Worm (Caenorhabditis elegans) whole organism, young adult: ENCODE results near the gene gly-6.

Source experiments
- B0261.1 ChIP-seq: sonication (generic microtip); optimal IDR thresholded peaks from 2 replicates; lab custom pipeline; 2016; ENCODE audit warnings: mild to moderate bottlenecking, missing genetic modification characterization, moderate library complexity, missing compliant biosample characterization
- B0336.3 ChIP-seq: fragments of 200-800 bp; sonication (Bioruptor generic); IDR thresholded peaks from 2 replicates; pipeline ENCODE4 v1.3.6; 2022; ENCODE audit warnings: missing genetic modification characterization, missing compliant biosample characterization
- C06A6.2 ChIP-seq: fragments of 200-800 bp; sonication (Bioruptor generic); conservative IDR thresholded peaks from 2 replicates; pipeline ENCODE4 v1.3.6; 2022; ENCODE audit warnings: missing genetic modification characterization, missing compliant biosample characterization
- D2030.7 ChIP-seq: fragments of 200-800 bp; sonication (Bioruptor generic); IDR thresholded peaks from 2 replicates; pipeline ENCODE4 v1.3.6; 2022; ENCODE audit warnings: missing genetic modification reagents, missing genetic modification characterization, missing compliant biosample characterization
- F10E7.11 ChIP-seq: sonication (generic microtip); optimal IDR thresholded peaks from 2 replicates; lab custom pipeline; 2017; ENCODE audit warnings: mild to moderate bottlenecking, missing genetic modification characterization, moderate library complexity, missing compliant biosample characterization
- F22D6.2 ChIP-seq: sonication (generic microtip); optimal IDR thresholded peaks from 2 replicates; lab custom pipeline; 2016; ENCODE audit warnings: mild to moderate bottlenecking, missing genetic modification characterization, missing compliant biosample characterization
- F57A8.1 ChIP-seq: fragments of 200-800 bp; sonication (Bioruptor generic); optimal IDR thresholded peaks from 2 replicates; lab custom pipeline; 2018; ENCODE audit warnings: mild to moderate bottlenecking, missing genetic modification characterization, moderate library complexity, missing compliant biosample characterization
- F57C9.4 ChIP-seq: sonication (generic microtip); optimal IDR thresholded peaks from 2 replicates; lab custom pipeline; 2017; ENCODE audit warnings: mild to moderate bottlenecking, missing genetic modification characterization, missing compliant biosample characterization
- K11D2.4 ChIP-seq: fragments of 200-800 bp; sonication (Bioruptor generic); IDR thresholded peaks from 2 replicates; pipeline ENCODE4 v1.3.6; 2022; ENCODE audit warnings: missing genetic modification reagents, missing genetic modification characterization, missing compliant biosample characterization
- T07F8.4 ChIP-seq: sonication (generic microtip); optimal IDR thresholded peaks from 2 replicates; lab custom pipeline; 2016; ENCODE audit warnings: mild to moderate bottlenecking, missing genetic modification characterization, moderate library complexity, missing compliant biosample characterization
- Y53F4B.3 ChIP-seq: fragments of 200-800 bp; sonication (Bioruptor generic); IDR thresholded peaks from 2 replicates; pipeline ENCODE4 v1.3.6; 2022; ENCODE audit warnings: missing genetic modification reagents, missing genetic modification characterization, missing compliant biosample characterization
- Y67H2A.10 ChIP-seq: fragments of 200-800 bp; sonication (Bioruptor generic); conservative IDR thresholded peaks from 2 replicates; pipeline ENCODE4 v1.3.6; 2022; ENCODE audit warnings: missing genetic modification reagents, missing genetic modification characterization, missing compliant biosample characterization
- ZK185.1 ChIP-seq: sonication (generic microtip); optimal IDR thresholded peaks from 2 replicates; lab custom pipeline; 2016; ENCODE audit warnings: mild to moderate bottlenecking, missing genetic modification characterization, missing compliant biosample characterization; ENCODE audit not compliant: poor library complexity, severe bottlenecking
- ama-1 ChIP-seq, 3 experiments: fragments of 150-350 bp in 1 of 3; sonication (generic microtip) in 2 of 3; optimal IDR thresholded peaks; 2 replicates each; lab custom pipeline; 2014 to 2018; ENCODE audit warnings: missing biosample characterization in 2 of 3, missing genetic modification characterization in 2 of 3, missing genetic modification reagents in 2 of 3
- aptf-2 ChIP-seq: fragments of 200-800 bp; sonication (Bioruptor generic); conservative IDR thresholded peaks from 2 replicates; pipeline ENCODE4 v1.3.6; 2022; ENCODE audit warnings: missing genetic modification reagents, missing genetic modification characterization, missing compliant biosample characterization
- atf-7 ChIP-seq: sonication (generic microtip); optimal IDR thresholded peaks from 2 replicates; lab custom pipeline; 2017; ENCODE audit warnings: mild to moderate bottlenecking, missing genetic modification characterization, missing compliant biosample characterization
- ceh-40 ChIP-seq: fragments of 200-800 bp; sonication (Bioruptor generic); IDR thresholded peaks from 2 replicates; pipeline ENCODE4 v1.3.6; 2022; ENCODE audit warnings: missing genetic modification characterization, missing compliant biosample characterization
- efl-1 ChIP-seq: fragments of 150-350 bp; optimal IDR thresholded peaks from 2 replicates; lab custom pipeline; 2014; ENCODE audit warnings: missing biosample characterization, missing genetic modification reagents, missing genetic modification characterization
- egl-44 ChIP-seq: fragments of 200-800 bp; sonication (Bioruptor generic); IDR thresholded peaks from 2 replicates; pipeline ENCODE4 v1.3.6; 2022; ENCODE audit warnings: missing genetic modification reagents, missing genetic modification characterization, missing compliant biosample characterization
- egrh-3 ChIP-seq: fragments of 200-800 bp; sonication (Bioruptor generic); IDR thresholded peaks from 2 replicates; pipeline ENCODE4 v1.3.6; 2022; ENCODE audit warnings: missing genetic modification reagents, missing genetic modification characterization, missing compliant biosample characterization
- hlh-26 ChIP-seq: fragments of 200-800 bp; sonication (Bioruptor generic); conservative IDR thresholded peaks from 2 replicates; pipeline ENCODE4 v1.3.6; 2022; ENCODE audit warnings: missing genetic modification reagents, missing genetic modification characterization, missing compliant biosample characterization
- hmg-1.2 ChIP-seq: fragments of 200-800 bp; sonication (Bioruptor generic); IDR thresholded peaks from 2 replicates; pipeline ENCODE4 v1.3.6; 2022; ENCODE audit warnings: missing genetic modification reagents, missing genetic modification characterization, missing compliant biosample characterization
- lag-1 ChIP-seq: fragments of 200-800 bp; sonication (Bioruptor generic); IDR thresholded peaks from 2 replicates; pipeline ENCODE4 v1.3.6; 2022; ENCODE audit warnings: missing genetic modification reagents, missing genetic modification characterization, missing compliant biosample characterization
- lin-26 ChIP-seq: fragments of 200-800 bp; sonication (Bioruptor generic); IDR thresholded peaks from 2 replicates; pipeline ENCODE4 v1.3.6; 2022; ENCODE audit warnings: missing genetic modification reagents, missing genetic modification characterization, missing compliant biosample characterization
- lin-35 ChIP-seq, 3 experiments: fragments of 150-350 bp in 2 of 3; sonication (generic microtip) in 1 of 3; optimal IDR thresholded peaks; 2 replicates each; lab custom pipeline; 2014 to 2018; ENCODE audit warnings: missing biosample characterization in 3 of 3, missing genetic modification characterization in 3 of 3, missing genetic modification reagents in 3 of 3
- lin-54 ChIP-seq: fragments of 200-800 bp; sonication (Bioruptor generic); optimal IDR thresholded peaks from 2 replicates; lab custom pipeline; 2018; ENCODE audit warnings: mild to moderate bottlenecking, missing genetic modification characterization, missing compliant biosample characterization
- lsl-1 ChIP-seq: fragments of 200-800 bp; sonication (Bioruptor generic); optimal IDR thresholded peaks from 2 replicates; lab custom pipeline; 2018; ENCODE audit warnings: mild to moderate bottlenecking, missing genetic modification characterization, moderate library complexity, missing compliant biosample characterization
- madf-10 ChIP-seq: sonication (generic microtip); optimal IDR thresholded peaks from 2 replicates; lab custom pipeline; 2016; ENCODE audit warnings: mild to moderate bottlenecking, missing genetic modification characterization, missing compliant biosample characterization
- mel-28 ChIP-seq: sonication (generic microtip); optimal IDR thresholded peaks from 2 replicates; lab custom pipeline; 2016; ENCODE audit warnings: borderline replicate concordance, mild to moderate bottlenecking, missing genetic modification characterization, missing compliant biosample characterization
- mes-4 ChIP-seq: sonication (generic microtip); optimal IDR thresholded peaks from 2 replicates; lab custom pipeline; 2016; ENCODE audit warnings: missing genotype, missing genetic modification characterization, missing compliant biosample characterization
- nfyb-1 ChIP-seq: fragments of 200-800 bp; sonication (Bioruptor generic); IDR thresholded peaks from 2 replicates; pipeline ENCODE4 v1.3.6; 2022; ENCODE audit warnings: missing genetic modification reagents, missing genetic modification characterization, missing compliant biosample characterization
- nhr-120 ChIP-seq: fragments of 200-800 bp; sonication (Bioruptor generic); IDR thresholded peaks from 2 replicates; pipeline ENCODE4 v1.3.6; 2022; ENCODE audit warnings: missing genetic modification characterization, missing compliant biosample characterization
- nhr-179 ChIP-seq: sonication (generic microtip); optimal IDR thresholded peaks from 2 replicates; lab custom pipeline; 2016; ENCODE audit warnings: mild to moderate bottlenecking, missing genetic modification characterization, missing compliant biosample characterization
- nhr-90 ChIP-seq: sonication (generic microtip); optimal IDR thresholded peaks from 2 replicates; lab custom pipeline; 2016; ENCODE audit warnings: missing genotype, mild to moderate bottlenecking, missing genetic modification characterization, missing compliant biosample characterization
- pbrm-1 ChIP-seq: fragments of 200-800 bp; sonication (Bioruptor generic); IDR thresholded peaks from 2 replicates; pipeline ENCODE4 v1.3.6; 2022; ENCODE audit warnings: missing genetic modification reagents, missing genetic modification characterization, missing compliant biosample characterization
- pha-4 ChIP-seq: fragments of 150-350 bp; sonication (generic microtip); optimal IDR thresholded peaks from 2 replicates; lab custom pipeline; 2014; ENCODE audit warnings: missing biosample characterization, missing genetic modification reagents, missing genetic modification characterization
- rec-8 ChIP-seq, 2 experiments: sonication (generic microtip); optimal IDR thresholded peaks; 2 replicates each; lab custom pipeline; 2016; ENCODE audit warnings: mild to moderate bottlenecking in 2 of 2, missing genetic modification characterization in 2 of 2, missing genetic modification reagents in 2 of 2, missing genotype in 2 of 2, missing biosample characterization in 1 of 2, missing compliant biosample characterization in 1 of 2, moderate library complexity in 1 of 2
- repo-1 ChIP-seq: sonication (generic microtip); optimal IDR thresholded peaks from 2 replicates; lab custom pipeline; 2017; ENCODE audit warnings: mild to moderate bottlenecking, missing genetic modification characterization, missing compliant biosample characterization
- sea-2 ChIP-seq: fragments of 200-800 bp; sonication (Bioruptor generic); IDR thresholded peaks from 2 replicates; pipeline ENCODE4 v1.3.6; 2022; ENCODE audit warnings: missing genetic modification characterization, missing compliant biosample characterization
- snpc-3.4 ChIP-seq: sonication (generic microtip); optimal IDR thresholded peaks from 2 replicates; lab custom pipeline; 2017; ENCODE audit warnings: missing genetic modification characterization, mild to moderate bottlenecking, missing compliant biosample characterization, antibody characterized with exemption, moderate library complexity, missing genotype, missing genetic modification reagents
- snpc-4 ChIP-seq, 5 experiments: fragments of 150-350 bp in 1 of 5; sonication (generic microtip) in 4 of 5; optimal IDR thresholded peaks; 2 replicates each; lab custom pipeline; 2014 to 2018; ENCODE audit warnings: missing genetic modification characterization in 5 of 5, missing biosample characterization in 3 of 5, antibody characterized with exemption in 2 of 5, mild to moderate bottlenecking in 2 of 5, missing compliant biosample characterization in 2 of 5, missing genotype in 2 of 5, moderate library complexity in 2 of 5, missing genetic modification reagents in 1 of 5
- ztf-18 ChIP-seq: sonication (generic microtip); optimal IDR thresholded peaks from 2 replicates; lab custom pipeline; 2016; ENCODE audit warnings: missing genotype, mild to moderate bottlenecking, missing genetic modification characterization, missing compliant biosample characterization
- ztf-25 ChIP-seq: fragments of 200-800 bp; sonication (Bioruptor generic); IDR thresholded peaks from 2 replicates; pipeline ENCODE4 v1.3.6; 2022; ENCODE audit warnings: missing genetic modification reagents, missing genetic modification characterization, missing compliant biosample characterization
- ztf-28 ChIP-seq: fragments of 200-800 bp; sonication (Bioruptor generic); IDR thresholded peaks from 2 replicates; pipeline ENCODE4 v1.3.6; 2022; ENCODE audit warnings: missing genetic modification reagents, missing genetic modification characterization, missing compliant biosample characterization

Gene gly-6

ce11 chrIII:4291216-4291691 is 39.8 kb downstream of the gly-6 start, which contains the start of gene mcm-5 (continued):
- TF ChIP-seq B0336.3 (GFP tag; lab: Robert Waterston, UW) (no peak), sea-2 (GFP tag; lab: Robert Waterston, UW) (no peak), snpc-3.4 (tag; lab: Kevin White, UChicago) (peak; percentile 59), ZK185.1 (no peak), aptf-2 (GFP tag; lab: Robert Waterston, UW) (no peak), D2030.7 (GFP tag; lab: Robert Waterston, UW) (peak; percentile 74; the same call in 1 of the 2 replicates), nhr-179 (tag; lab: Kevin White, UChicago) (no peak), repo-1 (tag; lab: Kevin White, UChicago) (no peak), ama-1 (optimal IDR thresholded peaks at IDR 0.05; lab: Kevin White, UChicago) (no peak), ama-1 (GFP tag; optimal IDR thresholded peaks at IDR 0.05; lab: Kevin White, UChicago) (no peak), K11D2.4 (GFP tag; lab: Robert Waterston, UW) (no peak), mes-4 (no peak), rec-8 (tag; optimal IDR thresholded peaks at IDR 0.05; lab: Kevin White, UChicago) (no peak), pha-4 (tag; lab: Kevin White, UChicago) (no peak), ztf-25 (GFP tag; lab: Robert Waterston, UW) (no peak), nfyb-1 (GFP tag; lab: Robert Waterston, UW) (no peak), ceh-40 (GFP tag; lab: Robert Waterston, UW) (no peak), lin-26 (GFP tag; lab: Robert Waterston, UW) (no peak), egl-44 (GFP tag; lab: Robert Waterston, UW) (no peak), pbrm-1 (GFP tag; lab: Robert Waterston, UW) (no peak), lag-1 (no peak), B0261.1 (tag; lab: Kevin White, UChicago) (no peak), atf-7 (tag; lab: Kevin White, UChicago) (no peak), F10E7.11 (tag; lab: Kevin White, UChicago) (no peak), lin-54 (GFP tag; lab: Kevin White, UChicago) (peak; percentile 85), nhr-90 (tag; lab: Kevin White, UChicago) (no peak), egrh-3 (GFP tag; lab: Robert Waterston, UW) (no peak), snpc-4 (GFP tag; optimal IDR thresholded peaks at IDR 0.05; lab: Kevin White, UChicago) (peak; percentile 9), snpc-4 (tag; optimal IDR thresholded peaks at IDR 0.05; lab: Kevin White, UChicago) (no peak), nhr-120 (GFP tag; lab: Robert Waterston, UW) (no peak), F22D6.2 (no peak), efl-1 (peak; percentile 95), mel-28 (tag; lab: Kevin White, UChicago) (no peak), lsl-1 (GFP tag; lab: Kevin White, UChicago) (peak; percentile 74), ztf-28 (GFP tag; lab: Robert Waterston, UW) (no peak), Y67H2A.10 (GFP tag; lab: Robert Waterston, UW) (no peak), hlh-26 (GFP tag; lab: Robert Waterston, UW) (no peak), lin-35 (GFP tag; optimal IDR thresholded peaks at IDR 0.05; lab: Kevin White, UChicago) (peak in 1 of 3 experiments; percentile 45), Y53F4B.3 (no peak), hmg-1.2 (peak; percentile 39; the same call in 1 of the 2 replicates), C06A6.2 (GFP tag; lab: Robert Waterston, UW) (no peak), T07F8.4 (tag; lab: Kevin White, UChicago) (no peak), F57A8.1 (GFP tag; lab: Kevin White, UChicago) (no peak), F57C9.4 (tag; lab: Kevin White, UChicago) (no peak), madf-10 (no peak), ztf-18 (tag; lab: Kevin White, UChicago) (no peak)
